Fruit fly (Drosophila melanogaster) whole organism, embryonic: Measurements from ENCODE around the gene stck.
A peak's percentile ranks its signal among the peaks of the same experiment; 100 is the strongest.

Source experiments
- Adf1 ChIP-seq: fragments of 200-800 bp; sonication (Bioruptor generic); IDR thresholded peaks from 2 replicates; pipeline ENCODE4 v1.3.6; 2022; ENCODE audit warnings: missing biosample characterization, missing genetic modification characterization
- BtbVII ChIP-seq: fragments of 200-800 bp; sonication (Bioruptor generic); optimal IDR thresholded peaks from 3 replicates; lab custom pipeline; 2017; ENCODE audit warnings: missing biosample characterization, mild to moderate bottlenecking, missing genetic modification characterization
- C15 ChIP-seq: fragments of 200-800 bp; sonication (Bioruptor generic); IDR thresholded peaks from 3 replicates; pipeline ENCODE4 v1.3.6; 2022; ENCODE audit warnings: missing biosample characterization, missing genetic modification characterization
- CG10267 ChIP-seq: fragments of 200-800 bp; sonication (Bioruptor generic); optimal IDR thresholded peaks from 2 replicates; lab custom pipeline; 2018; ENCODE audit warnings: missing biosample characterization, mild to moderate bottlenecking, missing genetic modification characterization, moderate library complexity
- CG10274 ChIP-seq: fragments of 200-800 bp; sonication (Bioruptor generic); optimal IDR thresholded peaks from 3 replicates; lab custom pipeline; 2017; ENCODE audit warnings: missing biosample characterization, mild to moderate bottlenecking, missing genetic modification characterization
- CG10366 ChIP-seq: fragments of 200-800 bp; sonication (Bioruptor generic); IDR thresholded peaks from 2 replicates; pipeline ENCODE4 v1.3.6; 2022; ENCODE audit warnings: missing biosample characterization, missing genetic modification characterization
- CG11085 ChIP-seq: fragments of 200-800 bp; sonication (Bioruptor generic); IDR thresholded peaks from 2 replicates; pipeline ENCODE4 v1.3.6; 2022; ENCODE audit warnings: missing biosample characterization, missing genetic modification characterization
- CG11456 ChIP-seq: fragments of 200-800 bp; sonication (Bioruptor generic); IDR thresholded peaks from 3 replicates; pipeline ENCODE4 v1.3.6; 2022; ENCODE audit warnings: missing biosample characterization, missing genetic modification characterization
- CG12299 ChIP-seq: fragments of 200-800 bp; sonication (Bioruptor generic); optimal IDR thresholded peaks from 2 replicates; lab custom pipeline; 2018; ENCODE audit warnings: missing biosample characterization, mild to moderate bottlenecking, missing genetic modification characterization
- CG12659 ChIP-seq: fragments of 200-800 bp; sonication (Bioruptor generic); optimal IDR thresholded peaks from 3 replicates; lab custom pipeline; 2017; ENCODE audit warnings: mild to moderate bottlenecking, missing biosample characterization, missing genetic modification reagents, missing genetic modification characterization
- CG14860 ChIP-seq: fragments of 200-800 bp; sonication (Bioruptor generic); IDR thresholded peaks from 3 replicates; pipeline ENCODE4 v1.3.6; 2022; ENCODE audit warnings: missing biosample characterization, missing genetic modification characterization; ENCODE audit not compliant: partially characterized antibody
- CG15011 ChIP-seq: fragments of 200-800 bp; sonication (Bioruptor generic); optimal IDR thresholded peaks from 3 replicates; lab custom pipeline; 2018; ENCODE audit warnings: missing biosample characterization, mild to moderate bottlenecking, missing genetic modification characterization
- CG1603 ChIP-seq: fragments of 200-800 bp; sonication (Bioruptor generic); optimal IDR thresholded peaks from 2 replicates; lab custom pipeline; 2019; ENCODE audit warnings: missing biosample characterization, mild to moderate bottlenecking, missing genetic modification characterization, moderate library complexity
- CG18262 ChIP-seq: fragments of 200-800 bp; optimal IDR thresholded peaks from 3 replicates; lab custom pipeline; 2019; ENCODE audit warnings: missing biosample characterization, mild to moderate bottlenecking, missing genetic modification characterization, moderate library complexity
- CG1832 ChIP-seq: fragments of 200-800 bp; sonication (Bioruptor generic); optimal IDR thresholded peaks from 2 replicates; lab custom pipeline; 2017; ENCODE audit warnings: missing biosample characterization, mild to moderate bottlenecking, missing genetic modification characterization, inconsistent platforms
- CG2129 ChIP-seq: fragments of 200-800 bp; sonication (Bioruptor generic); IDR thresholded peaks from 2 replicates; pipeline ENCODE4 v1.3.6; 2022; ENCODE audit warnings: missing biosample characterization, missing genetic modification characterization; ENCODE audit not compliant: partially characterized antibody
- CG2199 ChIP-seq: fragments of 200-800 bp; sonication (Bioruptor generic); IDR thresholded peaks from 3 replicates; pipeline ENCODE4 v1.3.6; 2022; ENCODE audit warnings: missing biosample characterization, missing genetic modification characterization
- CG30403 ChIP-seq: fragments of 200-800 bp; sonication (Bioruptor generic); optimal IDR thresholded peaks from 3 replicates; lab custom pipeline; 2016; ENCODE audit warnings: missing biosample characterization, missing genetic modification characterization
- CG30431 ChIP-seq: fragments of 200-800 bp; sonication (Bioruptor generic); optimal IDR thresholded peaks from 2 replicates; lab custom pipeline; 2017; ENCODE audit warnings: missing biosample characterization, missing genetic modification characterization
- CG34376 ChIP-seq: fragments of 200-800 bp; sonication (Bioruptor generic); optimal IDR thresholded peaks from 2 replicates; lab custom pipeline; 2018; ENCODE audit warnings: missing biosample characterization, mild to moderate bottlenecking, missing genetic modification characterization
- CG4282 ChIP-seq: fragments of 200-800 bp; sonication (Bioruptor generic); optimal IDR thresholded peaks from 2 replicates; lab custom pipeline; 2016; ENCODE audit warnings: missing biosample characterization, missing genetic modification characterization
- CG4328 ChIP-seq: fragments of 200-800 bp; sonication (Bioruptor generic); optimal IDR thresholded peaks from 3 replicates; lab custom pipeline; 2017; ENCODE audit warnings: missing biosample characterization, missing genetic modification reagents, missing genetic modification characterization
- CG4404 ChIP-seq: fragments of 200-800 bp; sonication (Bioruptor generic); IDR thresholded peaks from 2 replicates; pipeline ENCODE4 v1.3.6; 2022; ENCODE audit warnings: missing biosample characterization, missing genetic modification characterization
- CG7963 ChIP-seq: fragments of 200-800 bp; sonication (Bioruptor generic); IDR thresholded peaks from 3 replicates; pipeline ENCODE4 v1.3.6; 2022; ENCODE audit warnings: missing biosample characterization, missing genetic modification characterization; ENCODE audit not compliant: partially characterized antibody
- Dll ChIP-seq: fragments of 200-800 bp; sonication (Bioruptor generic); IDR thresholded peaks from 4 replicates; pipeline ENCODE4 v1.3.6; 2022; ENCODE audit warnings: missing biosample characterization, missing genetic modification characterization; ENCODE audit not compliant: partially characterized antibody
- Fer3 ChIP-seq: fragments of 200-800 bp; sonication (Bioruptor generic); optimal IDR thresholded peaks from 2 replicates; lab custom pipeline; 2018; ENCODE audit warnings: missing biosample characterization, mild to moderate bottlenecking, missing genetic modification characterization, moderate library complexity
- H2.0 ChIP-seq: fragments of 200-800 bp; sonication (Bioruptor generic); IDR thresholded peaks from 2 replicates; pipeline ENCODE4 v1.3.6; 2022; ENCODE audit warnings: missing biosample characterization, missing genetic modification characterization
- MBD-R2 ChIP-seq: fragments of 200-800 bp; sonication (Bioruptor generic); IDR thresholded peaks from 2 replicates; pipeline ENCODE4 v1.3.6; 2022; ENCODE audit warnings: missing biosample characterization, missing genetic modification characterization
- Meics ChIP-seq: fragments of 200-800 bp; sonication (Bioruptor generic); optimal IDR thresholded peaks from 2 replicates; lab custom pipeline; 2017; ENCODE audit warnings: missing biosample characterization, mild to moderate bottlenecking, missing genetic modification characterization
- Poxn ChIP-seq: fragments of 200-800 bp; sonication (Bioruptor generic); IDR thresholded peaks from 2 replicates; pipeline ENCODE4 v1.3.6; 2022; ENCODE audit warnings: missing biosample characterization, missing genetic modification characterization
- Scr ChIP-seq: fragments of 200-800 bp; sonication (Bioruptor generic); IDR thresholded peaks from 2 replicates; pipeline ENCODE4 v1.3.6; 2022; ENCODE audit warnings: missing biosample characterization, missing genetic modification characterization; ENCODE audit not compliant: partially characterized antibody
- bowl ChIP-seq: fragments of 200-800 bp; sonication (Bioruptor generic); IDR thresholded peaks from 2 replicates; pipeline ENCODE4 v1.3.6; 2022; ENCODE audit warnings: missing biosample characterization, missing genetic modification characterization
- bsh ChIP-seq, 2 experiments: fragments of 200-800 bp; sonication (Bioruptor generic); optimal IDR thresholded peaks; 2 replicates each; lab custom pipeline; 2017 to 2018; ENCODE audit warnings: mild to moderate bottlenecking in 2 of 2, missing biosample characterization in 2 of 2, missing genetic modification characterization in 2 of 2, moderate library complexity in 1 of 2
- cad ChIP-seq: fragments of >200 bp; optimal IDR thresholded peaks from 2 replicates; lab custom pipeline; 2017; ENCODE audit warnings: missing biosample characterization, missing genetic modification characterization
- cg ChIP-seq: fragments of 200-800 bp; sonication (Bioruptor generic); optimal IDR thresholded peaks from 3 replicates; lab custom pipeline; 2019; ENCODE audit warnings: missing biosample characterization, mild to moderate bottlenecking, missing genetic modification characterization, moderate library complexity
- chif ChIP-seq, 2 experiments: fragments of 200-800 bp; sonication (Bioruptor generic); optimal IDR thresholded peaks; 3 replicates each; lab custom pipeline; 2016; ENCODE audit warnings: missing biosample characterization in 2 of 2, missing genetic modification characterization in 2 of 2
- chinmo ChIP-seq: fragments of 200-800 bp; sonication (Bioruptor generic); IDR thresholded peaks from 4 replicates; pipeline ENCODE4 v1.3.6; 2022; ENCODE audit warnings: missing biosample characterization, missing genetic modification characterization; ENCODE audit not compliant: partially characterized antibody
- crol ChIP-seq: fragments of 200-800 bp; sonication (Bioruptor generic); IDR thresholded peaks from 2 replicates; pipeline ENCODE4 v1.3.6; 2022; ENCODE audit warnings: missing biosample characterization, missing genetic modification characterization
- dati ChIP-seq: fragments of 200-800 bp; sonication (Bioruptor generic); IDR thresholded peaks from 2 replicates; pipeline ENCODE4 v1.3.6; 2022; ENCODE audit warnings: missing biosample characterization, missing genetic modification characterization
- fru ChIP-seq: fragments of >200 bp; optimal IDR thresholded peaks from 2 replicates; lab custom pipeline; 2017
- h ChIP-seq: fragments of >200 bp; optimal IDR thresholded peaks from 2 replicates; lab custom pipeline; 2017
- insv ChIP-seq, 2 experiments: fragments of 200-800 bp; sonication (Bioruptor generic); optimal IDR thresholded peaks; 3 replicates each; lab custom pipeline; 2016 to 2018; ENCODE audit warnings: missing biosample characterization in 2 of 2, missing genetic modification characterization in 2 of 2
- lilli ChIP-seq: fragments of 200-800 bp; sonication (Bioruptor generic); optimal IDR thresholded peaks from 3 replicates; lab custom pipeline; 2016; ENCODE audit warnings: missing biosample characterization, missing genetic modification characterization
- lov ChIP-seq, 2 experiments: fragments of 200-800 bp in 1 of 2; fragments of >200 bp in 1 of 2; sonication (Bioruptor generic) in 1 of 2; IDR thresholded peaks in 1 of 2; optimal IDR thresholded peaks in 1 of 2; 2 replicates in 1 of 2; 3 replicates in 1 of 2; pipeline versions ENCODE4 v1.3.6 to Lab custom; 2017 to 2022; ENCODE audit warnings: missing biosample characterization in 1 of 2, missing genetic modification characterization in 1 of 2
- luna ChIP-seq: fragments of 200-800 bp; sonication (Bioruptor generic); optimal IDR thresholded peaks from 2 replicates; lab custom pipeline; 2016; ENCODE audit warnings: missing biosample characterization, missing genetic modification characterization
- nmo ChIP-seq: fragments of 200-800 bp; sonication (Bioruptor generic); optimal IDR thresholded peaks from 2 replicates; lab custom pipeline; 2018; ENCODE audit warnings: missing biosample characterization, mild to moderate bottlenecking, missing genetic modification characterization, moderate library complexity
- org-1 ChIP-seq: fragments of 200-800 bp; sonication (Bioruptor generic); optimal IDR thresholded peaks from 2 replicates; lab custom pipeline; 2017; ENCODE audit warnings: missing biosample characterization, missing genetic modification characterization
- pan ChIP-seq, 4 experiments: fragments of >200 bp in 3 of 4; fragments of 200-800 bp in 1 of 4; sonication (Bioruptor generic) in 1 of 4; optimal IDR thresholded peaks in 3 of 4; IDR thresholded peaks in 1 of 4; 2 replicates each; pipeline versions ENCODE4 v1.3.6 to Lab custom; 2017 to 2022; ENCODE audit warnings: missing biosample characterization in 2 of 4, missing genetic modification characterization in 2 of 4, mixed read lengths in 1 of 4
- run ChIP-seq: fragments of 200-800 bp; sonication (Bioruptor generic); optimal IDR thresholded peaks from 3 replicates; lab custom pipeline; 2018; ENCODE audit warnings: missing biosample characterization, mild to moderate bottlenecking, missing genetic modification characterization
- sd ChIP-seq: fragments of 200-800 bp; sonication (Bioruptor generic); optimal IDR thresholded peaks from 3 replicates; lab custom pipeline; 2018; ENCODE audit warnings: missing biosample characterization, mild to moderate bottlenecking, missing genetic modification characterization, moderate library complexity

stck gene

DNA sequence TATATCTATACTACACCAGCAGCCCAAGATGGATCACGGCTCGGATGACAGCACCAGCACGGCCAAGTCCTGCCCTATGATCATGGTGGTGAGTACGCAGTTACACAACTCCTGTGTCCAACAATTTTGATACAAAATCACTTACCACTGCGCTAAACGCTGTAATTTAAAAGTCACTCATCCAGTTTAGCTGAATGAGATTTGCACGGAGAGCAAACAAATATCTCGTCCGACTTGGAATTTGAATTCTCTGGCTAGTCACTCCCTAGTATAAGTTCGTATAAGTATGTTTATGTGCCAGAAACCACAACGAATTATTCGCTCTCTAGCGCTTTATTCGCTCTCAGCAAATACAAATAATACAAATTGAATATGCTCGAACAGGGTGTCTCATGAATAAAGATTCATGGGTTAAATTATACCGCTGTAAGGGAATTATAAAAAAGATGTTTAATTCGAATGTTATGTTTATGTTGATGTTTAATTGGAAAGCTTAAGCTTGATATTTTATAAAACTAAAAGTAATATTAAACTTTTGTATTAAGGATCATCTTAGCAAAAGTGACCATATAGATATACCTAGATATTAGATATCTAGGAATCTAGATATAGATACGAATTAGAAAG, 39.0 kb upstream of the stck start (continued):
- TF ChIP-seq pan (optimal IDR thresholded peaks at IDR 0.05; lab: Kevin White, UChicago): no peak
- no peak for TF ChIP-seq pan (GFP tag; optimal IDR thresholded peaks at IDR 0.05 in 1 of 2, IDR thresholded peaks at IDR 0.05 in 1 of 2)
- TF ChIP-seq nmo: no peak
- TF ChIP-seq CG1832 (GFP tag; lab: Kevin White, UChicago): no peak
- TF ChIP-seq sd (tag; lab: Kevin White, UChicago): peak; percentile 41
- TF ChIP-seq insv (GFP tag; optimal IDR thresholded peaks at IDR 0.05; lab: Kevin White, UChicago): no peak
- TF ChIP-seq C15 (GFP tag; lab: Robert Waterston, UW): no peak
- TF ChIP-seq CG1603 (tag; lab: Kevin White, UChicago): no peak
- TF ChIP-seq BtbVII (GFP tag; lab: Kevin White, UChicago): no peak
- TF ChIP-seq CG10366 (GFP tag; lab: Robert Waterston, UW): peak; percentile 68
- no peak for TF ChIP-seq cg (GFP tag; lab: Kevin White, UChicago)
- TF ChIP-seq h (lab: Kevin White, UChicago): no peak
- peak; percentile 35 for TF ChIP-seq Meics (GFP tag; lab: Kevin White, UChicago)
- TF ChIP-seq CG18262 (tag; lab: Kevin White, UChicago): no peak
- TF ChIP-seq CG14860 (GFP tag; lab: Robert Waterston, UW): no peak
- peak; percentile 12 for TF ChIP-seq CG12659 (GFP tag; lab: Kevin White, UChicago)
- no peak for TF ChIP-seq CG4282
- no peak for TF ChIP-seq MBD-R2 (GFP tag; lab: Robert Waterston, UW)
- TF ChIP-seq lov (optimal IDR thresholded peaks at IDR 0.05; lab: Kevin White, UChicago): no peak
- no peak for TF ChIP-seq lov (GFP tag; IDR thresholded peaks at IDR 0.05; lab: Robert Waterston, UW)
- TF ChIP-seq fru (lab: Kevin White, UChicago): no peak
- TF ChIP-seq bowl (GFP tag; lab: Robert Waterston, UW): no peak
- TF ChIP-seq CG4404 (GFP tag; lab: Robert Waterston, UW): no peak
- no peak for TF ChIP-seq CG2129 (GFP tag; lab: Robert Waterston, UW)
- TF ChIP-seq cad (GFP tag; lab: Kevin White, UChicago): no peak
- TF ChIP-seq Dll: no peak
- no peak for TF ChIP-seq H2.0 (GFP tag; lab: Robert Waterston, UW)
- no peak for TF ChIP-seq Adf1 (GFP tag; lab: Robert Waterston, UW)
- TF ChIP-seq CG30431 (GFP tag; lab: Kevin White, UChicago): no peak
- TF ChIP-seq crol (GFP tag; lab: Robert Waterston, UW): no peak
- TF ChIP-seq org-1: no peak
- TF ChIP-seq CG10274 (GFP tag; lab: Kevin White, UChicago): no peak
- TF ChIP-seq CG15011 (GFP tag; lab: Kevin White, UChicago): peak; percentile 13
- no peak for TF ChIP-seq luna (GFP tag; lab: Kevin White, UChicago)
- no peak for TF ChIP-seq run (tag; lab: Kevin White, UChicago)
- TF ChIP-seq CG30403 (GFP tag; lab: Kevin White, UChicago): peak; percentile 3
- no peak for TF ChIP-seq bsh (GFP tag; optimal IDR thresholded peaks at IDR 0.05; lab: Kevin White, UChicago)
- TF ChIP-seq CG7963 (GFP tag; lab: Robert Waterston, UW): no peak
- TF ChIP-seq CG34376 (GFP tag; lab: Kevin White, UChicago): no peak
- TF ChIP-seq CG11456 (GFP tag; lab: Robert Waterston, UW): no peak
- TF ChIP-seq lilli (GFP tag; lab: Kevin White, UChicago): peak; percentile 25
- TF ChIP-seq CG10267 (tag; lab: Kevin White, UChicago): no peak
- TF ChIP-seq CG2199 (GFP tag; lab: Robert Waterston, UW): no peak
- no peak for TF ChIP-seq chinmo (GFP tag; lab: Robert Waterston, UW)
- no peak for TF ChIP-seq dati
- TF ChIP-seq Fer3: peak; percentile 56
- no peak for TF ChIP-seq CG12299 (tag; lab: Kevin White, UChicago)
- TF ChIP-seq CG11085 (GFP tag; lab: Robert Waterston, UW): no peak
- no peak for TF ChIP-seq Poxn (GFP tag; lab: Robert Waterston, UW)
- TF ChIP-seq CG4328 (GFP tag; lab: Kevin White, UChicago): no peak
- no peak for TF ChIP-seq chif (GFP tag; optimal IDR thresholded peaks at IDR 0.05; lab: Kevin White, UChicago)
- no peak for TF ChIP-seq Scr (GFP tag; lab: Robert Waterston, UW)
